ENCODE assay signal across 1 fruit fly cellular context in genomic region chr2L:16357865-16358264, dm6.
TF ChIP-seq lines count a peak whose summit lies in the region.

No protein-coding gene starts in this region.

TF ChIP-seq in whole organism, embryonic, 481 proteins besides CTCF, POLR2A, EP300 and RAD21 (continued from another document and continues in another):
- TF ChIP-seq CG10979 (tag; optimal IDR thresholded peaks at IDR 0.05; lab: Kevin White, UChicago) (peak; percentile 42), fd3F (GFP tag; optimal IDR thresholded peaks at IDR 0.05; lab: Kevin White, UChicago) (no peak), CG12155 (GFP tag; optimal IDR thresholded peaks at IDR 0.05; lab: Kevin White, UChicago) (no peak), Pdp1 (GFP tag; optimal IDR thresholded peaks at IDR 0.05; lab: Kevin White, UChicago) (no peak), zfh2 (GFP tag; optimal IDR thresholded peaks at IDR 0.05; lab: Kevin White, UChicago) (no peak), bab2 (GFP tag; optimal IDR thresholded peaks at IDR 0.05; lab: Kevin White, UChicago) (no peak), Six4 (GFP tag; optimal IDR thresholded peaks at IDR 0.05; lab: Kevin White, UChicago) (no peak), dati (GFP tag; IDR thresholded peaks at IDR 0.05; lab: Robert Waterston, UW) (no peak), Chrac-16 (GFP tag; optimal IDR thresholded peaks at IDR 0.05; lab: Kevin White, UChicago) (no peak), CG5180 (GFP tag; optimal IDR thresholded peaks at IDR 0.05; lab: Kevin White, UChicago) (no peak), Meics (GFP tag; optimal IDR thresholded peaks at IDR 0.05; lab: Kevin White, UChicago) (no peak), Hmr (GFP tag; optimal IDR thresholded peaks at IDR 0.05; lab: Kevin White, UChicago) (no peak), esg (GFP tag; conservative IDR thresholded peaks at IDR 0.05; lab: Robert Waterston, UW) (peak; percentile 31), tup (GFP tag; optimal IDR thresholded peaks at IDR 0.05; lab: Kevin White, UChicago) (no peak), CG14860 (GFP tag; IDR thresholded peaks at IDR 0.05; lab: Robert Waterston, UW; ENCODE audit: partially characterized antibody) (no peak), kay (GFP tag; optimal IDR thresholded peaks at IDR 0.05; lab: Kevin White, UChicago) (no peak), stc (GFP tag; IDR thresholded peaks at IDR 0.05; lab: Robert Waterston, UW) (no peak), CG33213 (GFP tag; optimal IDR thresholded peaks at IDR 0.05; lab: Kevin White, UChicago) (no peak), cwo (GFP tag; optimal IDR thresholded peaks at IDR 0.05; lab: Kevin White, UChicago) (no peak), CG7786 (GFP tag; optimal IDR thresholded peaks at IDR 0.05; lab: Kevin White, UChicago) (no peak), CG42726 (GFP tag; IDR thresholded peaks at IDR 0.05; lab: Robert Waterston, UW; ENCODE audit: partially characterized antibody) (no peak), CG6654 (GFP tag; optimal IDR thresholded peaks at IDR 0.05; lab: Kevin White, UChicago) (no peak), CG16779 (GFP tag; IDR thresholded peaks at IDR 0.05; lab: Robert Waterston, UW) (no peak), gcm2 (GFP tag; optimal IDR thresholded peaks at IDR 0.05; lab: Kevin White, UChicago) (no peak), usp (GFP tag; optimal IDR thresholded peaks at IDR 0.05; lab: Kevin White, UChicago) (no peak), CG9932 (GFP tag; IDR thresholded peaks at IDR 0.05; lab: Robert Waterston, UW) (no peak), CG8089 (GFP tag; optimal IDR thresholded peaks at IDR 0.05; lab: Kevin White, UChicago) (no peak), CG17359 (tag; optimal IDR thresholded peaks at IDR 0.05; lab: Kevin White, UChicago) (peak; percentile 47), gsb (GFP tag; IDR thresholded peaks at IDR 0.05; lab: Robert Waterston, UW) (no peak), cad (GFP tag; optimal IDR thresholded peaks at IDR 0.05; lab: Kevin White, UChicago) (no peak), al (GFP tag; IDR thresholded peaks at IDR 0.05; lab: Robert Waterston, UW) (no peak), CG14441 (GFP tag; IDR thresholded peaks at IDR 0.05; lab: Robert Waterston, UW) (no peak), HmgD (GFP tag; optimal IDR thresholded peaks at IDR 0.05; lab: Kevin White, UChicago) (no peak), chn (GFP tag; optimal IDR thresholded peaks at IDR 0.05; lab: Kevin White, UChicago) (no peak), CG7271 (tag; optimal IDR thresholded peaks at IDR 0.05; lab: Kevin White, UChicago) (no peak), CG7556 (GFP tag; optimal IDR thresholded peaks at IDR 0.05; lab: Kevin White, UChicago) (peak; percentile 18), CG15696 (tag; optimal IDR thresholded peaks at IDR 0.05; lab: Kevin White, UChicago) (no peak), NK7.1 (GFP tag; optimal IDR thresholded peaks at IDR 0.05; lab: Kevin White, UChicago) (no peak), Usf (GFP tag; optimal IDR thresholded peaks at IDR 0.05; lab: Kevin White, UChicago) (no peak), CG10274 (GFP tag; optimal IDR thresholded peaks at IDR 0.05; lab: Kevin White, UChicago) (no peak), chif (GFP tag; optimal IDR thresholded peaks at IDR 0.05; lab: Kevin White, UChicago) (no peak), ttk (GFP tag; IDR thresholded peaks at IDR 0.05; lab: Robert Waterston, UW) (no peak), ro (GFP tag; IDR thresholded peaks at IDR 0.05; lab: Robert Waterston, UW) (no peak), CG31441 (GFP tag; IDR thresholded peaks at IDR 0.05; lab: Robert Waterston, UW) (peak; percentile 50; the same call in 1 of the 2 replicates), eyg (GFP tag; optimal IDR thresholded peaks at IDR 0.05; lab: Kevin White, UChicago) (no peak), ERR (GFP tag; optimal IDR thresholded peaks at IDR 0.05; lab: Kevin White, UChicago) (no peak), nmo (GFP tag; optimal IDR thresholded peaks at IDR 0.05; lab: Kevin White, UChicago) (peak; percentile 23), Hand (GFP tag; optimal IDR thresholded peaks at IDR 0.05; lab: Kevin White, UChicago) (no peak), schlank (tag; optimal IDR thresholded peaks at IDR 0.05; lab: Kevin White, UChicago) (no peak), chm (GFP tag; IDR thresholded peaks at IDR 0.05; lab: Robert Waterston, UW) (no peak), CG13296 (GFP tag; optimal IDR thresholded peaks at IDR 0.05; lab: Kevin White, UChicago) (no peak), insv (GFP tag; optimal IDR thresholded peaks at IDR 0.05; lab: Kevin White, UChicago) (no peak), lilli (GFP tag; optimal IDR thresholded peaks at IDR 0.05; lab: Kevin White, UChicago) (no peak), NFAT (GFP tag; IDR thresholded peaks at IDR 0.05; lab: Robert Waterston, UW) (no peak), dmrt99B (tag; optimal IDR thresholded peaks at IDR 0.05; lab: Kevin White, UChicago) (peak; percentile 57), h (optimal IDR thresholded peaks at IDR 0.05; lab: Kevin White, UChicago) (no peak), NfI (GFP tag; optimal IDR thresholded peaks at IDR 0.05; lab: Kevin White, UChicago) (no peak), Tbp (GFP tag; optimal IDR thresholded peaks at IDR 0.05; lab: Kevin White, UChicago) (no peak), Opbp (GFP tag; IDR thresholded peaks at IDR 0.05; lab: Robert Waterston, UW; ENCODE audit: partially characterized antibody) (no peak), Oli (tag; optimal IDR thresholded peaks at IDR 0.05; lab: Kevin White, UChicago) (peak; percentile 17), CG15601 (tag; optimal IDR thresholded peaks at IDR 0.05; lab: Kevin White, UChicago) (peak; percentile 27), hkb (optimal IDR thresholded peaks at IDR 0.05; lab: Kevin White, UChicago) (no peak), hkb (GFP tag; IDR thresholded peaks at IDR 0.05; lab: Robert Waterston, UW) (no peak), Bgb (GFP tag; IDR thresholded peaks at IDR 0.05; lab: Robert Waterston, UW; ENCODE audit: partially characterized antibody) (no peak), Xrp1 (GFP tag; IDR thresholded peaks at IDR 0.05; lab: Robert Waterston, UW) (peak; percentile 54; the same call in 1 of the 2 replicates), CG2678 (tag; optimal IDR thresholded peaks at IDR 0.05; lab: Kevin White, UChicago) (peak; percentile 60), Aef1 (GFP tag; IDR thresholded peaks at IDR 0.05; lab: Robert Waterston, UW) (no peak), CG4282 (GFP tag; optimal IDR thresholded peaks at IDR 0.05; lab: Kevin White, UChicago) (no peak), CG13123 (GFP tag; optimal IDR thresholded peaks at IDR 0.05; lab: Kevin White, UChicago) (no peak), Fer3 (tag; optimal IDR thresholded peaks at IDR 0.05; lab: Kevin White, UChicago) (peak; percentile 17), emc (GFP tag; optimal IDR thresholded peaks at IDR 0.05; lab: Kevin White, UChicago) (no peak), CG8944 (GFP tag; optimal IDR thresholded peaks at IDR 0.05; lab: Kevin White, UChicago) (no peak), Stat92E (GFP tag; optimal IDR thresholded peaks at IDR 0.05; lab: Kevin White, UChicago) (no peak), trem (tag; optimal IDR thresholded peaks at IDR 0.05; lab: Kevin White, UChicago) (peak; percentile 29), pb (GFP tag; optimal IDR thresholded peaks at IDR 0.05; lab: Kevin White, UChicago) (no peak), CG7357 (GFP tag; IDR thresholded peaks at IDR 0.05; lab: Robert Waterston, UW) (no peak), crol (GFP tag; IDR thresholded peaks at IDR 0.05; lab: Robert Waterston, UW) (no peak), CG8281 (tag; optimal IDR thresholded peaks at IDR 0.05; lab: Kevin White, UChicago) (no peak), ci (GFP tag; IDR thresholded peaks at IDR 0.05; lab: Robert Waterston, UW) (peak; percentile 33; the same call in 1 of the 3 replicates), dpn (GFP tag; optimal IDR thresholded peaks at IDR 0.05; lab: Kevin White, UChicago) (no peak), caup (GFP tag; optimal IDR thresholded peaks at IDR 0.05; lab: Kevin White, UChicago; ENCODE audit: severe bottlenecking) (no peak), fd64A (GFP tag; optimal IDR thresholded peaks at IDR 0.05; lab: Kevin White, UChicago) (no peak), Scr (GFP tag; IDR thresholded peaks at IDR 0.05; lab: Robert Waterston, UW; ENCODE audit: partially characterized antibody) (no peak), unc-4 (GFP tag; IDR thresholded peaks at IDR 0.05; lab: Robert Waterston, UW; ENCODE audit: partially characterized antibody) (no peak), Ssrp (tag; optimal IDR thresholded peaks at IDR 0.05; lab: Kevin White, UChicago) (peak; percentile 1), corto (GFP tag; optimal IDR thresholded peaks at IDR 0.05; lab: Kevin White, UChicago) (no peak), slbo (GFP tag; IDR thresholded peaks at IDR 0.05; lab: Robert Waterston, UW) (no peak), inv (GFP tag; IDR thresholded peaks at IDR 0.05; lab: Robert Waterston, UW; ENCODE audit: partially characterized antibody) (no peak), twi (tag; optimal IDR thresholded peaks at IDR 0.05; lab: Kevin White, UChicago) (peak; percentile 13), CG11695 (GFP tag; IDR thresholded peaks at IDR 0.05; lab: Robert Waterston, UW) (no peak), sens-2 (GFP tag; IDR thresholded peaks at IDR 0.05; lab: Robert Waterston, UW) (no peak), Sox102F (GFP tag; optimal IDR thresholded peaks at IDR 0.05; lab: Kevin White, UChicago) (peak; percentile 64), HLH3B (GFP tag; IDR thresholded peaks at IDR 0.05; lab: Robert Waterston, UW) (peak; percentile 45; the same call in 1 of the 2 replicates), CG11560 (tag; IDR thresholded peaks at IDR 0.05; lab: Robert Waterston, UW) (no peak), bbx (GFP tag; IDR thresholded peaks at IDR 0.05; lab: Robert Waterston, UW; ENCODE audit: partially characterized antibody) (no peak), CrebB (tag; optimal IDR thresholded peaks at IDR 0.05; lab: Kevin White, UChicago) (no peak), kni (GFP tag; optimal IDR thresholded peaks at IDR 0.05; lab: Kevin White, UChicago) (no peak), Gsc (GFP tag; IDR thresholded peaks at IDR 0.05; lab: Robert Waterston, UW) (no peak), CG18764 (GFP tag; optimal IDR thresholded peaks at IDR 0.05; lab: Kevin White, UChicago) (no peak), CG7987 (GFP tag; optimal IDR thresholded peaks at IDR 0.05; lab: Kevin White, UChicago) (no peak), tll (GFP tag; optimal IDR thresholded peaks at IDR 0.05; lab: Kevin White, UChicago) (no peak), abd-A (tag; optimal IDR thresholded peaks at IDR 0.05; lab: Kevin White, UChicago) (no peak), CG14710 (tag; optimal IDR thresholded peaks at IDR 0.05; lab: Kevin White, UChicago) (peak; percentile 32), pan (optimal IDR thresholded peaks at IDR 0.05; lab: Kevin White, UChicago) (no peak), pan (GFP tag; optimal IDR thresholded peaks at IDR 0.05 in 1 of 2, IDR thresholded peaks at IDR 0.05 in 1 of 2) (peak in 1 of 2 experiments; percentile 31), cas (GFP tag; IDR thresholded peaks at IDR 0.05; lab: Robert Waterston, UW) (no peak), org-1 (GFP tag; optimal IDR thresholded peaks at IDR 0.05; lab: Kevin White, UChicago) (no peak), Doc2 (GFP tag; IDR thresholded peaks at IDR 0.05; lab: Robert Waterston, UW) (no peak), CG11696 (GFP tag; IDR thresholded peaks at IDR 0.05; lab: Robert Waterston, UW) (no peak), oc (tag; optimal IDR thresholded peaks at IDR 0.05; lab: Kevin White, UChicago) (no peak), CG8290 (GFP tag; optimal IDR thresholded peaks at IDR 0.05; lab: Kevin White, UChicago) (no peak), CG8290 (tag; optimal IDR thresholded peaks at IDR 0.05; lab: Kevin White, UChicago) (no peak), ranshi (GFP tag; IDR thresholded peaks at IDR 0.05; lab: Robert Waterston, UW) (no peak), gcm (GFP tag; optimal IDR thresholded peaks at IDR 0.05; lab: Kevin White, UChicago) (peak; percentile 31), bcd (GFP tag; optimal IDR thresholded peaks at IDR 0.05; lab: Kevin White, UChicago) (no peak), lola (GFP tag; optimal IDR thresholded peaks at IDR 0.05; lab: Kevin White, UChicago) (peak in 1 of 3 experiments; percentile 6), sens (GFP tag; lab: Kevin White, UChicago) (peak; percentile 82), H2.0 (GFP tag; IDR thresholded peaks at IDR 0.05; lab: Robert Waterston, UW) (no peak), Hr78 (GFP tag; optimal IDR thresholded peaks at IDR 0.05; lab: Kevin White, UChicago) (no peak), CG17912 (GFP tag; optimal IDR thresholded peaks at IDR 0.05; lab: Kevin White, UChicago) (no peak), CoRest (tag; optimal IDR thresholded peaks at IDR 0.05; lab: Kevin White, UChicago) (peak; percentile 16), tin (GFP tag; optimal IDR thresholded peaks at IDR 0.05; lab: Kevin White, UChicago) (no peak), Eip74EF (GFP tag; optimal IDR thresholded peaks at IDR 0.05; lab: Kevin White, UChicago) (peak in 1 of 2 experiments; percentile 15), CG9727 (GFP tag; optimal IDR thresholded peaks at IDR 0.05; lab: Kevin White, UChicago) (peak; percentile 15), trh (GFP tag; optimal IDR thresholded peaks at IDR 0.05; lab: Kevin White, UChicago) (no peak), croc (GFP tag; conservative IDR thresholded peaks at IDR 0.05; lab: Robert Waterston, UW) (no peak), onecut (GFP tag; IDR thresholded peaks at IDR 0.05; lab: Robert Waterston, UW) (no peak), Mad (GFP tag; optimal IDR thresholded peaks at IDR 0.05; lab: Kevin White, UChicago) (no peak), pnt (GFP tag; optimal IDR thresholded peaks at IDR 0.05; lab: Kevin White, UChicago) (no peak), salm (tag; optimal IDR thresholded peaks at IDR 0.05; lab: Kevin White, UChicago) (no peak), CG12236 (GFP tag; optimal IDR thresholded peaks at IDR 0.05; lab: Kevin White, UChicago) (no peak), Vsx1 (GFP tag; optimal IDR thresholded peaks at IDR 0.05; lab: Kevin White, UChicago) (no peak), dm (GFP tag; optimal IDR thresholded peaks at IDR 0.05; lab: Kevin White, UChicago) (no peak), mirr (GFP tag; optimal IDR thresholded peaks at IDR 0.05; lab: Kevin White, UChicago) (no peak), CG10462 (GFP tag; optimal IDR thresholded peaks at IDR 0.05; lab: Kevin White, UChicago) (no peak), D19B (GFP tag; optimal IDR thresholded peaks at IDR 0.05; lab: Kevin White, UChicago) (no peak), Dip2 (GFP tag; IDR thresholded peaks at IDR 0.05; lab: Robert Waterston, UW) (no peak), Awh (GFP tag; IDR thresholded peaks at IDR 0.05; lab: Robert Waterston, UW) (no peak; the same call in 1 of the 2 replicates), CG16813 (GFP tag; IDR thresholded peaks at IDR 0.05; lab: Robert Waterston, UW; ENCODE audit: partially characterized antibody) (no peak)
